Worm (Caenorhabditis elegans) whole organism, L1 larva: ENCODE measurements around the gene F10E9.7.

Experiments used
- C16A3.4 ChIP-seq: fragments of 150-350 bp; optimal IDR thresholded peaks from 2 replicates; lab custom pipeline; 2014; ENCODE audit warnings: missing biosample characterization, missing genetic modification characterization
- C34B4.2 ChIP-seq: sonication (generic microtip); optimal IDR thresholded peaks from 2 replicates; lab custom pipeline; 2017; ENCODE audit warnings: mild to moderate bottlenecking, missing genetic modification characterization, missing compliant biosample characterization
- F16B12.6 ChIP-seq: fragments of 150-350 bp; optimal IDR thresholded peaks from 2 replicates; lab custom pipeline; 2014; ENCODE audit warnings: missing biosample characterization, missing genetic modification characterization
- Y116A8C.19 ChIP-seq: sonication (generic microtip); optimal IDR thresholded peaks from 2 replicates; lab custom pipeline; 2016; ENCODE audit warnings: missing compliant biosample characterization, missing genetic modification characterization, borderline replicate concordance
- aha-1 ChIP-seq: fragments of 150-350 bp; optimal IDR thresholded peaks from 2 replicates; lab custom pipeline; 2014; ENCODE audit warnings: missing biosample characterization, missing genetic modification characterization
- alr-1 ChIP-seq: fragments of 200-800 bp; sonication (Bioruptor generic); optimal IDR thresholded peaks from 2 replicates; lab custom pipeline; 2018; ENCODE audit warnings: borderline replicate concordance, mild to moderate bottlenecking, missing genetic modification characterization, missing compliant biosample characterization
- ama-1 ChIP-seq: fragments of 150-350 bp; optimal IDR thresholded peaks from 2 replicates; lab custom pipeline; 2014
- blmp-1 ChIP-seq: fragments of 150-350 bp; optimal IDR thresholded peaks from 2 replicates; lab custom pipeline; 2014; ENCODE audit warnings: missing biosample characterization, missing genetic modification characterization
- ceh-63 ChIP-seq: fragments of 200-800 bp; sonication (Bioruptor generic); optimal IDR thresholded peaks from 2 replicates; lab custom pipeline; 2018; ENCODE audit warnings: mild to moderate bottlenecking, missing genetic modification characterization, missing compliant biosample characterization
- ceh-8 ChIP-seq: fragments of 200-800 bp; sonication (Bioruptor generic); optimal IDR thresholded peaks from 2 replicates; lab custom pipeline; 2018; ENCODE audit warnings: mild to moderate bottlenecking, missing genetic modification characterization, moderate library complexity, missing compliant biosample characterization
- ces-1 ChIP-seq: fragments of 150-350 bp; optimal IDR thresholded peaks from 2 replicates; lab custom pipeline; 2014; ENCODE audit warnings: missing biosample characterization, missing genetic modification reagents, missing genetic modification characterization
- dpl-1 ChIP-seq, 3 experiments: fragments of 150-350 bp in 2 of 3; sonication (generic microtip) in 1 of 3; optimal IDR thresholded peaks; 2 replicates each; lab custom pipeline; 2014 to 2017; ENCODE audit warnings: missing biosample characterization in 3 of 3, missing genetic modification characterization in 3 of 3, missing genetic modification reagents in 3 of 3
- dsc-1 ChIP-seq: sonication (generic microtip); optimal IDR thresholded peaks from 2 replicates; lab custom pipeline; 2016; ENCODE audit warnings: mild to moderate bottlenecking, missing genetic modification characterization, missing compliant biosample characterization
- efl-3 ChIP-seq: fragments of 200-800 bp; sonication (Bioruptor generic); optimal IDR thresholded peaks from 2 replicates; lab custom pipeline; 2018; ENCODE audit warnings: mild to moderate bottlenecking, missing genetic modification characterization, missing compliant biosample characterization
- egl-13 ChIP-seq: sonication (generic microtip); optimal IDR thresholded peaks from 2 replicates; lab custom pipeline; 2016; ENCODE audit warnings: missing genotype, missing genetic modification reagents, missing genetic modification characterization, missing compliant biosample characterization
- egl-27 ChIP-seq, 2 experiments: fragments of 150-350 bp in 1 of 2; sonication (generic microtip); optimal IDR thresholded peaks; 3 replicates each; lab custom pipeline; 2017 to 2018; ENCODE audit warnings: missing biosample characterization in 2 of 2, missing genetic modification characterization in 2 of 2, missing genetic modification reagents in 2 of 2
- elt-2 ChIP-seq: sonication (generic microtip); optimal IDR thresholded peaks from 2 replicates; lab custom pipeline; 2016; ENCODE audit warnings: missing genetic modification characterization, mild to moderate bottlenecking, inconsistent platforms, missing compliant biosample characterization, missing genetic modification reagents
- elt-3 ChIP-seq, 6 experiments: fragments of 150-350 bp in 1 of 6; sonication (generic microtip); optimal IDR thresholded peaks; 2 replicates each; lab custom pipeline; 2017 to 2018; ENCODE audit warnings: missing biosample characterization in 6 of 6, missing genetic modification characterization in 6 of 6, inconsistent platforms in 1 of 6
- fkh-10 ChIP-seq: sonication (generic microtip); optimal IDR thresholded peaks from 2 replicates; lab custom pipeline; 2017; ENCODE audit warnings: missing biosample characterization, missing genetic modification reagents, missing genetic modification characterization
- fkh-4 ChIP-seq: sonication (generic microtip); optimal IDR thresholded peaks from 2 replicates; lab custom pipeline; 2016; ENCODE audit warnings: missing compliant biosample characterization, missing genetic modification characterization, borderline replicate concordance
- fkh-8 ChIP-seq: sonication (generic microtip); optimal IDR thresholded peaks from 2 replicates; lab custom pipeline; 2016; ENCODE audit warnings: mild to moderate bottlenecking, missing genetic modification characterization, missing compliant biosample characterization
- fos-1 ChIP-seq: fragments of 150-350 bp; optimal IDR thresholded peaks from 2 replicates; lab custom pipeline; 2014; ENCODE audit warnings: missing biosample characterization, missing genetic modification characterization
- grh-1 ChIP-seq: fragments of 200-800 bp; sonication (Bioruptor generic); IDR thresholded peaks from 2 replicates; pipeline ENCODE4 v1.3.6; 2022; ENCODE audit warnings: missing genetic modification reagents, missing genetic modification characterization, missing compliant biosample characterization
- hlh-17 ChIP-seq: fragments of 200-800 bp; sonication (Bioruptor generic); optimal IDR thresholded peaks from 2 replicates; lab custom pipeline; 2018; ENCODE audit warnings: missing genetic modification characterization, mild to moderate bottlenecking, missing compliant biosample characterization, moderate library complexity, borderline replicate concordance
- irx-1 ChIP-seq: sonication (generic microtip); optimal IDR thresholded peaks from 2 replicates; lab custom pipeline; 2016; ENCODE audit warnings: missing genetic modification characterization, missing compliant biosample characterization
- lin-14 ChIP-seq: fragments of 200-800 bp; sonication (Bioruptor generic); optimal IDR thresholded peaks from 2 replicates; lab custom pipeline; 2018; ENCODE audit warnings: mild to moderate bottlenecking, missing genetic modification characterization, moderate library complexity, missing compliant biosample characterization
- lin-15B ChIP-seq: fragments of 150-350 bp; sonication (generic microtip); optimal IDR thresholded peaks from 3 replicates; lab custom pipeline; 2014; ENCODE audit warnings: missing biosample characterization, missing genetic modification characterization
- lin-35 ChIP-seq, 2 experiments: fragments of 150-350 bp; optimal IDR thresholded peaks; 2 replicates each; lab custom pipeline; 2014; ENCODE audit warnings: missing biosample characterization in 2 of 2, missing genetic modification characterization in 2 of 2, missing genetic modification reagents in 2 of 2
- lsy-2 ChIP-seq, 2 experiments: fragments of 150-350 bp; optimal IDR thresholded peaks; 2 replicates each; lab custom pipeline; 2014; ENCODE audit warnings: missing biosample characterization in 2 of 2, missing genetic modification characterization in 2 of 2
- mab-9 ChIP-seq: fragments of 200-800 bp; sonication (Bioruptor generic); IDR thresholded peaks from 2 replicates; pipeline ENCODE4 v1.3.6; 2022; ENCODE audit warnings: missing genetic modification reagents, missing genetic modification characterization, missing compliant biosample characterization
- mdl-1 ChIP-seq, 2 experiments: fragments of 150-350 bp; optimal IDR thresholded peaks; 2 replicates each; lab custom pipeline; 2014 to 2017; ENCODE audit warnings: missing biosample characterization in 2 of 2, missing genetic modification characterization in 2 of 2, inconsistent platforms in 1 of 2
- mef-2 ChIP-seq: fragments of 150-350 bp; optimal IDR thresholded peaks from 2 replicates; lab custom pipeline; 2014; ENCODE audit warnings: missing biosample characterization, missing genetic modification characterization
- mep-1 ChIP-seq: fragments of 150-350 bp; optimal IDR thresholded peaks from 2 replicates; lab custom pipeline; 2014; ENCODE audit warnings: missing biosample characterization, missing genetic modification characterization
- nhr-11 ChIP-seq: fragments of 150-350 bp; optimal IDR thresholded peaks from 2 replicates; lab custom pipeline; 2014; ENCODE audit warnings: missing biosample characterization, missing genetic modification characterization
- nhr-20 ChIP-seq: sonication (generic microtip); optimal IDR thresholded peaks from 2 replicates; lab custom pipeline; 2016; ENCODE audit warnings: mild to moderate bottlenecking, missing genetic modification characterization, missing compliant biosample characterization
- nhr-237 ChIP-seq: fragments of 150-350 bp; optimal IDR thresholded peaks from 2 replicates; lab custom pipeline; 2014; ENCODE audit warnings: missing biosample characterization, missing genetic modification characterization
- nhr-76 ChIP-seq: sonication (generic microtip); optimal IDR thresholded peaks from 2 replicates; lab custom pipeline; 2017; ENCODE audit warnings: missing biosample characterization, missing genetic modification characterization
- nhr-77 ChIP-seq: fragments of 150-350 bp; optimal IDR thresholded peaks from 2 replicates; lab custom pipeline; 2014; ENCODE audit warnings: missing biosample characterization, missing genetic modification characterization
- nhr-85 ChIP-seq: sonication (generic microtip); peaks from one replicate; lab custom pipeline; 2016; ENCODE audit warnings: missing genetic modification characterization, inconsistent platforms, missing compliant biosample characterization
- nhr-90 ChIP-seq: sonication (generic microtip); optimal IDR thresholded peaks from 2 replicates; lab custom pipeline; 2016; ENCODE audit warnings: mild to moderate bottlenecking, missing genetic modification characterization, missing compliant biosample characterization; ENCODE audit not compliant: poor library complexity
- pax-3 ChIP-seq: fragments of 200-800 bp; sonication (Bioruptor generic); optimal IDR thresholded peaks from 2 replicates; lab custom pipeline; 2018; ENCODE audit warnings: mild to moderate bottlenecking, missing genetic modification characterization, moderate library complexity, missing compliant biosample characterization
- pqm-1 ChIP-seq: sonication (generic microtip); optimal IDR thresholded peaks from 3 replicates; lab custom pipeline; 2017; ENCODE audit warnings: missing biosample characterization, missing genetic modification characterization
- rnt-1 ChIP-seq: sonication (generic microtip); optimal IDR thresholded peaks from 2 replicates; lab custom pipeline; 2016; ENCODE audit warnings: mild to moderate bottlenecking, missing genetic modification characterization, moderate library complexity, missing compliant biosample characterization
- sox-4 ChIP-seq: sonication (generic microtip); optimal IDR thresholded peaks from 2 replicates; lab custom pipeline; 2016; ENCODE audit warnings: missing genetic modification characterization, missing compliant biosample characterization
- sptf-1 ChIP-seq: fragments of 150-350 bp; optimal IDR thresholded peaks from 2 replicates; lab custom pipeline; 2014; ENCODE audit warnings: missing biosample characterization, missing genetic modification characterization
- tlp-1 ChIP-seq: fragments of 150-350 bp; optimal IDR thresholded peaks from 2 replicates; lab custom pipeline; 2014; ENCODE audit warnings: missing biosample characterization, missing genetic modification characterization
- unc-130 ChIP-seq: fragments of 150-350 bp; optimal IDR thresholded peaks from 2 replicates; lab custom pipeline; 2017; ENCODE audit warnings: missing biosample characterization, missing genetic modification characterization, inconsistent platforms
- unc-86 ChIP-seq: sonication (generic microtip); optimal IDR thresholded peaks from 2 replicates; lab custom pipeline; 2016; ENCODE audit warnings: missing genetic modification characterization, missing compliant biosample characterization

The F10E9.7 gene

ce11 chrIII:8321225-8321624 is 14.0 kb upstream of the F10E9.7 start:
- no peak for TF ChIP-seq C16A3.4 (tag; lab: Kevin White, UChicago)
- TF ChIP-seq lin-14 (GFP tag; lab: Kevin White, UChicago), result peak; percentile 57
- TF ChIP-seq lsy-2 (tag; optimal IDR thresholded peaks at IDR 0.05; lab: Kevin White, UChicago), result peak in 1 of 2 experiments; percentile 14
- no peak for TF ChIP-seq aha-1
- peak; percentile 36 for TF ChIP-seq fkh-8 (tag; lab: Kevin White, UChicago)
- TF ChIP-seq dpl-1 (GFP tag; optimal IDR thresholded peaks at IDR 0.05; lab: Kevin White, UChicago), result peak in 1 of 3 experiments; percentile 18
- peak; percentile 49 for TF ChIP-seq dsc-1 (tag; lab: Kevin White, UChicago)
- TF ChIP-seq, all 84 proteins: peak for 5

DNA sequence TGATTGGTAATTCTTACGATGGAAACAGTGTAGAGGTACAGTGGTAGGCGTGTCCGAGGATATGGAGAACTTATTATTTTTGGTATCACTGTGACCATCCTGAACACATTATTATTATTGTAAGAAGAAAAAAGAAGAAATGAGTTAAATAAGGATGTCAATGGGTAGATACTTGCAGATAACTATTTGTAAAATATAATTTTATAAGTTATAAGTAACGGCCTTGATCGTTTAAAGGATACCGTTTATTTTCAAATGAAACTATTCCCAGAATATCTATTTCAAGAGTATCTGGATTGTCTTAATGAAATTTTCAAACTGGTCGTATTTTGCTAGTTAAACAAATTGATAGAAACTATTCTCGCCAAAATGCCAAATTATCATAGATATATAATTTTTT is 12.9 kb upstream of the F10E9.7 start, which contains the start of gene F10E9.10:
Gene F10E9.10, minus strand, starts transcription at position 101 of the 400 bp plus-strand sequence.
- TF ChIP-seq ceh-8 (no peak), grh-1 (GFP tag; lab: Robert Waterston, UW) (no peak), pqm-1 (tag; lab: Kevin White, UChicago) (no peak), sptf-1 (tag; lab: Kevin White, UChicago) (no peak), nhr-11 (tag; lab: Kevin White, UChicago) (no peak)

DNA sequence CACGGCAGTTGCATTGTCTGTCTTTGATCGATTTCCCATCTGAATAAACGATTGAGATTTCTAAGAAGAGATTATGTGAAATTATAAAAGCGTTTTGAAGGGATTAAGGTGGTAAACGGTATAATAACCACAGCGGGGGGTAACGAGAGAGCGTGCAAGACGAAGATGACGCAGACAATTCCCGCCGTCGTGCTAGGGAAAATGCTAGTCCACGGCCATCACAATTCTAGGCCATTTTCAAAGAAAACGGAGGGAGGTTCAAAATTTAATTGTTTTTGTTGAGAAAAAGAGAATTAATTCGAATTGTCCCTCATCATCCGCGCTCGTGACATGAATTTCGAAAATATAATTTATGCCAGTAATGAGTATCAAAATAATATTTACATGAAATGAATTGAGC is 11.9 kb upstream of the F10E9.7 start, which contains the start of gene F10E9.11:
Gene F10E9.11, minus strand, starts transcription at position 161 of the 400 bp plus-strand sequence.
- TF ChIP-seq nhr-76 (no peak), mdl-1 (tag; optimal IDR thresholded peaks at IDR 0.05; lab: Kevin White, UChicago) (peak in 1 of 2 experiments; percentile 62), aha-1 (no peak), ces-1 (GFP tag; lab: Kevin White, UChicago) (no peak), efl-3 (no peak), egl-27 (tag; optimal IDR thresholded peaks at IDR 0.05; lab: Kevin White, UChicago) (no peak), nhr-20 (peak; percentile 86), sox-4 (peak; percentile 91), unc-86 (peak; percentile 74), blmp-1 (tag; lab: Kevin White, UChicago) (peak; percentile 69), rnt-1 (tag; lab: Kevin White, UChicago) (peak; percentile 98), dsc-1 (tag; lab: Kevin White, UChicago) (peak; percentile 92), mef-2 (tag; lab: Kevin White, UChicago) (no peak), tlp-1 (no peak), fkh-8 (tag; lab: Kevin White, UChicago) (peak; percentile 86), unc-130 (tag; lab: Kevin White, UChicago) (peak; percentile 74), elt-2 (tag; lab: Kevin White, UChicago) (peak; percentile 9), nhr-90 (tag; lab: Kevin White, UChicago) (peak; percentile 93), Y116A8C.19 (peak; percentile 57), lin-15B (no peak), mab-9 (GFP tag; lab: Robert Waterston, UW) (no peak), nhr-85 (peak; percentile 96), dpl-1 (GFP tag; optimal IDR thresholded peaks at IDR 0.05; lab: Kevin White, UChicago) (peak; percentile 96), ama-1 (lab: Kevin White, UChicago) (peak; percentile 62), alr-1 (no peak), C34B4.2 (tag; lab: Kevin White, UChicago) (no peak), mep-1 (peak; percentile 95), fkh-4 (peak; percentile 96), fos-1 (tag; lab: Kevin White, UChicago) (peak; percentile 30), egl-13 (peak; percentile 82), lin-35 (GFP tag; optimal IDR thresholded peaks at IDR 0.05; lab: Kevin White, UChicago) (peak; percentile 98), hlh-17 (GFP tag; lab: Kevin White, UChicago) (no peak), elt-3 (tag; optimal IDR thresholded peaks at IDR 0.05; lab: Kevin White, UChicago) (peak in 3 of 6 experiments; percentile 25 to 52 (median 28)), ceh-63 (no peak), F16B12.6 (tag; lab: Kevin White, UChicago) (peak; percentile 67), irx-1 (peak; percentile 91), nhr-11 (tag; lab: Kevin White, UChicago) (no peak), nhr-237 (peak; percentile 2), nhr-77 (peak; percentile 36), fkh-10 (GFP tag; lab: Kevin White, UChicago) (peak; percentile 26), pax-3 (tag; lab: Kevin White, UChicago) (peak; percentile 88)
